Worm (Caenorhabditis elegans) whole organism, late embryonic: ENCODE results near the gene dmd-8.

Experiments
- dmd-4 ChIP-seq: sonication (generic microtip); optimal IDR thresholded peaks from 2 replicates; lab custom pipeline; 2016; ENCODE audit warnings: borderline replicate concordance, missing genetic modification characterization, missing compliant biosample characterization
- elt-2 ChIP-seq: sonication (generic microtip); optimal IDR thresholded peaks from 2 replicates; lab custom pipeline; 2016; ENCODE audit warnings: missing genetic modification reagents, missing genetic modification characterization, missing compliant biosample characterization
- nhr-232 ChIP-seq: sonication (generic microtip); optimal IDR thresholded peaks from 2 replicates; lab custom pipeline; 2016; ENCODE audit warnings: missing genetic modification characterization, missing compliant biosample characterization
- pha-4 ChIP-seq: fragments of 150-350 bp; optimal IDR thresholded peaks from 2 replicates; lab custom pipeline; 2018; ENCODE audit warnings: missing biosample characterization, missing genetic modification reagents, missing genetic modification characterization
- sdc-2 ChIP-seq: sonication (generic microtip); optimal IDR thresholded peaks from 2 replicates; lab custom pipeline; 2016; ENCODE audit warnings: missing genotype, missing genetic modification characterization, missing compliant biosample characterization

DNA sequence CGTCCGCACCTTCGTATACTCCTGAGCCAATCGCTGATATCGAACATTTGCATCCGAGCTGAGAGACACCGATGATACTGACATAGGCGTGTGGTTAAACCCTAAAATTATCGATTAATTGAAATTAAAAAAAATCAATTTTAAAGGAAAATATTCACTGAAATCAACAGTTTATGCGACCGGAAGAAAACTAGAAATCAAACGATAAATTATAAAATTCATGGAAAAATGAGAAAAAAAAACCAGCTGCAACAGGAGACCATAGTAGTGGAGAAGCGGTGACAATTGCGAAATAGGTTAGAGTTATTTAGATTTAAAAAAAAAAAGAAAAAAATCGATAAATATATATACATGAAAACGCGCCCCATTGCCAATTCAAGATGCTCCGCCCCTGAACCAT, 31.6 kb downstream of the dmd-8 start, which contains the start of gene F33E11.3:
- no peak for TF ChIP-seq nhr-232
- TF ChIP-seq dmd-4 (tag; lab: Kevin White, UChicago) = no peak
- no peak for TF ChIP-seq pha-4
- TF ChIP-seq sdc-2 (tag; lab: Kevin White, UChicago) = no peak
- no peak for TF ChIP-seq elt-2 (tag; lab: Kevin White, UChicago)
